Worm (Caenorhabditis elegans) whole organism, young adult: ENCODE data around the gene avr-15.

ENCODE experiments used
- B0035.1 ChIP-seq: sonication (generic microtip); optimal IDR thresholded peaks from 2 replicates; lab custom pipeline; 2016; ENCODE audit warnings: missing genetic modification characterization, mild to moderate bottlenecking, missing compliant biosample characterization, missing genotype, missing genetic modification reagents
- T07F8.4 ChIP-seq: sonication (generic microtip); optimal IDR thresholded peaks from 2 replicates; lab custom pipeline; 2016; ENCODE audit warnings: mild to moderate bottlenecking, missing genetic modification characterization, moderate library complexity, missing compliant biosample characterization
- T26A5.8 ChIP-seq: sonication (generic microtip); optimal IDR thresholded peaks from 2 replicates; lab custom pipeline; 2016; ENCODE audit warnings: missing genetic modification characterization, missing compliant biosample characterization
- Y53G8AR.9 ChIP-seq: fragments of 200-800 bp; sonication (Bioruptor generic); conservative IDR thresholded peaks from 2 replicates; pipeline ENCODE4 v1.3.6; 2022; ENCODE audit warnings: missing genetic modification reagents, missing genetic modification characterization, missing compliant biosample characterization
- ama-1 ChIP-seq, 3 experiments: fragments of 150-350 bp in 1 of 3; sonication (generic microtip) in 2 of 3; optimal IDR thresholded peaks; 2 replicates each; lab custom pipeline; 2014 to 2018; ENCODE audit warnings: missing biosample characterization in 2 of 3, missing genetic modification characterization in 2 of 3, missing genetic modification reagents in 2 of 3
- atf-7 ChIP-seq: sonication (generic microtip); optimal IDR thresholded peaks from 2 replicates; lab custom pipeline; 2017; ENCODE audit warnings: mild to moderate bottlenecking, missing genetic modification characterization, missing compliant biosample characterization
- cebp-2 ChIP-seq: fragments of 200-800 bp; sonication (Bioruptor generic); IDR thresholded peaks from 2 replicates; pipeline ENCODE4 v1.3.6; 2022; ENCODE audit warnings: missing genetic modification characterization, missing compliant biosample characterization
- ceh-58 ChIP-seq: fragments of 200-800 bp; sonication (Bioruptor generic); IDR thresholded peaks from 2 replicates; pipeline ENCODE4 v1.3.6; 2022; ENCODE audit warnings: missing genetic modification characterization, missing compliant biosample characterization
- ceh-91 ChIP-seq: fragments of 200-800 bp; sonication (Bioruptor generic); IDR thresholded peaks from 2 replicates; pipeline ENCODE4 v1.3.6; 2022; ENCODE audit warnings: missing genetic modification reagents, missing genetic modification characterization, missing compliant biosample characterization
- die-1 ChIP-seq: sonication (generic microtip); optimal IDR thresholded peaks from 2 replicates; lab custom pipeline; 2016; ENCODE audit warnings: missing genotype, mild to moderate bottlenecking, missing genetic modification characterization, missing compliant biosample characterization
- ets-4 ChIP-seq: fragments of 200-800 bp; sonication (Bioruptor generic); optimal IDR thresholded peaks from 2 replicates; lab custom pipeline; 2018; ENCODE audit warnings: mild to moderate bottlenecking, missing genetic modification characterization, missing compliant biosample characterization
- him-1 ChIP-seq: sonication (generic microtip); optimal IDR thresholded peaks from 2 replicates; lab custom pipeline; 2016; ENCODE audit warnings: missing genotype, missing genetic modification reagents, missing genetic modification characterization, missing compliant biosample characterization
- hlh-12 ChIP-seq: sonication (generic microtip); optimal IDR thresholded peaks from 2 replicates; lab custom pipeline; 2016; ENCODE audit warnings: missing genetic modification characterization, missing compliant biosample characterization
- let-526 ChIP-seq: fragments of 200-800 bp; sonication (Bioruptor generic); IDR thresholded peaks from 2 replicates; pipeline ENCODE4 v1.3.6; 2022; ENCODE audit warnings: missing genetic modification reagents, missing genetic modification characterization, missing compliant biosample characterization
- lir-1 ChIP-seq: fragments of 200-800 bp; sonication (Bioruptor generic); conservative IDR thresholded peaks from 2 replicates; pipeline ENCODE4 v1.3.6; 2022; ENCODE audit warnings: missing genetic modification reagents, missing genetic modification characterization, missing compliant biosample characterization
- mcd-1 ChIP-seq: fragments of 200-800 bp; sonication (Bioruptor generic); IDR thresholded peaks from 2 replicates; pipeline ENCODE4 v1.3.6; 2022; ENCODE audit warnings: missing genetic modification reagents, missing genetic modification characterization, missing compliant biosample characterization
- mel-28 ChIP-seq: sonication (generic microtip); optimal IDR thresholded peaks from 2 replicates; lab custom pipeline; 2016; ENCODE audit warnings: borderline replicate concordance, mild to moderate bottlenecking, missing genetic modification characterization, missing compliant biosample characterization
- mes-4 ChIP-seq: sonication (generic microtip); optimal IDR thresholded peaks from 2 replicates; lab custom pipeline; 2016; ENCODE audit warnings: missing genotype, missing genetic modification characterization, missing compliant biosample characterization
- nfya-2 ChIP-seq: fragments of 200-800 bp; sonication (Bioruptor generic); IDR thresholded peaks from 2 replicates; pipeline ENCODE4 v1.3.6; 2022; ENCODE audit warnings: missing genetic modification reagents, missing genetic modification characterization, missing compliant biosample characterization
- nhr-120 ChIP-seq: fragments of 200-800 bp; sonication (Bioruptor generic); IDR thresholded peaks from 2 replicates; pipeline ENCODE4 v1.3.6; 2022; ENCODE audit warnings: missing genetic modification characterization, missing compliant biosample characterization
- pha-4 ChIP-seq: fragments of 150-350 bp; sonication (generic microtip); optimal IDR thresholded peaks from 2 replicates; lab custom pipeline; 2014; ENCODE audit warnings: missing biosample characterization, missing genetic modification reagents, missing genetic modification characterization
- rec-8 ChIP-seq, 2 experiments: sonication (generic microtip); optimal IDR thresholded peaks; 2 replicates each; lab custom pipeline; 2016; ENCODE audit warnings: mild to moderate bottlenecking in 2 of 2, missing genetic modification characterization in 2 of 2, missing genetic modification reagents in 2 of 2, missing genotype in 2 of 2, missing biosample characterization in 1 of 2, missing compliant biosample characterization in 1 of 2, moderate library complexity in 1 of 2
- snpc-1.3 ChIP-seq: sonication (generic microtip); optimal IDR thresholded peaks from 2 replicates; lab custom pipeline; 2017; ENCODE audit warnings: missing genetic modification characterization, mild to moderate bottlenecking, missing compliant biosample characterization, antibody characterized with exemption, moderate library complexity, missing genotype, missing genetic modification reagents; ENCODE audit not compliant: insufficient read depth
- unc-130 ChIP-seq: sonication (generic microtip); optimal IDR thresholded peaks from 2 replicates; lab custom pipeline; 2016; ENCODE audit warnings: missing genetic modification reagents, missing genetic modification characterization, missing compliant biosample characterization
- zfh-2 ChIP-seq: fragments of 200-800 bp; sonication (Bioruptor generic); conservative IDR thresholded peaks from 2 replicates; pipeline ENCODE4 v1.3.6; 2022; ENCODE audit warnings: missing genetic modification reagents, missing genetic modification characterization, missing compliant biosample characterization
- ztf-28 ChIP-seq: fragments of 200-800 bp; sonication (Bioruptor generic); IDR thresholded peaks from 2 replicates; pipeline ENCODE4 v1.3.6; 2022; ENCODE audit warnings: missing genetic modification reagents, missing genetic modification characterization, missing compliant biosample characterization

The avr-15 gene

ce11 chrV:13459323-13459722 lies 52.2 kb downstream of the avr-15 start, which contains the start of gene bath-39 (continued):
- no peak for TF ChIP-seq nhr-120
- no peak for TF ChIP-seq zfh-2

DNA sequence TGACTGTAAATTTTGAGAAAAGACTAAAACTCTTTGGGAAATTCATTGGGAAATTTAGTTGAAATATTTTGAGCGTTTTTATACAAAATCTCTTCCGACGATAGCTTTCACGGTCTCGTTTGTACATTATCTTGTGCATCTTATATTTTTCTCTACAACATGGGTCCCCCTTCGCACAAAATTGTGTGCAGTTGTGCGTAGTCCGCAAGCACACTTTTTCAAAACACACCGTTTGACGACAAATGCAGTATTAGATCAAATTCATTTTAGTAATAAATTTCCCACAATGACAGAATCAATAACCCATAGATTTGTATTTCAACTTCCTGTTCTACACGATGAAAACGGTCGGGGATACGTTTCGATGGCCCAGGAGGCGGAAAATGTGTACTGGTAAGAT lies 53.7 kb downstream of the avr-15 start, which contains the start of gene F25H9.2:
TSS of gene F25H9.2 (plus strand) at position 226 of the 400 bp plus-strand sequence.
- no peak for TF ChIP-seq him-1 (tag; lab: Kevin White, UChicago)
- TF ChIP-seq Y53G8AR.9 (GFP tag; lab: Robert Waterston, UW) = no peak
- TF ChIP-seq mes-4 (tag; lab: Kevin White, UChicago) = no peak
- no peak for TF ChIP-seq ztf-28 (GFP tag; lab: Robert Waterston, UW)
- no peak for TF ChIP-seq nfya-2
- no peak for TF ChIP-seq ets-4 (GFP tag; lab: Kevin White, UChicago)
- TF ChIP-seq B0035.1 = no peak
- TF ChIP-seq nhr-120 = no peak
- no peak for TF ChIP-seq unc-130 (GFP tag; lab: Kevin White, UChicago)
- no peak for TF ChIP-seq ama-1 (optimal IDR thresholded peaks at IDR 0.05; lab: Kevin White, UChicago)
- no peak for TF ChIP-seq ama-1 (GFP tag; optimal IDR thresholded peaks at IDR 0.05; lab: Kevin White, UChicago)
- TF ChIP-seq T26A5.8 (tag; lab: Kevin White, UChicago) = no peak
- no peak for TF ChIP-seq cebp-2
- TF ChIP-seq T07F8.4 (tag; lab: Kevin White, UChicago) = no peak
- TF ChIP-seq mel-28 (tag; lab: Kevin White, UChicago) = no peak
- TF ChIP-seq let-526 (GFP tag; lab: Robert Waterston, UW) = no peak

DNA sequence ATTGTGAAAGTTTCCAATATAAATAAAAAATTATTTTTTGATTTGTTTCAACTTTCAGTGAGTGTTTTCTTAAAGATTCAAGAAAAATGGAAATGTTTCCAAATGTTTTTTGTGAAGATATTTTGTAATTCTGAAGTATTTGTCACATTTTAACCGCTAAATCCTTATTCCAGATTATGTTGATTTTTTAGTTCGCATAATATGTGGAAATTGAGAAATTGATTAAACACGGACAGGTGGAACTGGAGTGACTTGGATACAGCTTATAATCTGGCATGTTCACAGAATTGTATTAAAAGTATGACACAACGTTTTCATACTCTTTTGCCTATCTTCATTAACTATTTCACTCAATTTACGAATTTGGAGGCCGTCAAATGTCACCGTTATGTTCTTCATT lies 56.1 kb downstream of the avr-15 start, which contains the start of gene lurp-3:
TSS of gene lurp-3 (plus strand) at position 301 of the 400 bp plus-strand sequence.
- TF ChIP-seq hlh-12 (no peak), mel-28 (tag; lab: Kevin White, UChicago) (no peak), snpc-1.3 (tag; lab: Kevin White, UChicago) (no peak), die-1 (no peak), atf-7 (no peak), lir-1 (GFP tag; lab: Robert Waterston, UW) (no peak)

- no peak for TF ChIP-seq Y53G8AR.9 (GFP tag; lab: Robert Waterston, UW)
- TF ChIP-seq ceh-91 (GFP tag; lab: Robert Waterston, UW) = no peak
- TF ChIP-seq rec-8 (tag; optimal IDR thresholded peaks at IDR 0.05; lab: Kevin White, UChicago) = no peak
- no peak for TF ChIP-seq pha-4 (tag; lab: Kevin White, UChicago)
- TF ChIP-seq mcd-1 (GFP tag; lab: Robert Waterston, UW) = no peak
- TF ChIP-seq mel-28 (tag; lab: Kevin White, UChicago) = no peak
- TF ChIP-seq atf-7 = no peak
- no peak for TF ChIP-seq ceh-58
These were observed 58.2 kb downstream of the avr-15 start, which contains the start of gene lurp-2 for ce11 chrV:13453334-13453733. TSS of gene lurp-2 (plus strand) at chrV:13453634.
